Fruit fly (Drosophila melanogaster): Measurements from ENCODE around the gene Gr94a.

The Gr94a gene

DNA sequence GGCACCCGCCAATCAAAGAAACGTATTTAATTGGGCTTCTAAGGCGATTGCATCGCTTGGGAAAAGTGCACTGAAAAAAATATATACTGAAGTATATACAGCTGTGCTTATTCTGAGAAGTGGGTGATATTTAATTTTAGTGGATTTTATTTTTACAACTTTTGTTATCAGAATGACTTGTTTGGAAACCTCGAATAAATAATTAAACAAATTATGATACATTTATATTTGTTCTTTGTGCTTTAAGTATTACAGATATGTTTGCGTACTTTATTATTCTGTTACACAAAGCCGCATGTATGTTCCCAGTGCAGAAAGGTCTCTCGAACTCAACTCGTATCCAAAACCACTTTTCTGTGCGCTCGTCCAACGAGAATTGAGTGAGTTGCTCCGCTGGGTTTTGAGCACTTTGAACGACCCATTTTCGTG, 2.8 kb upstream of the Gr94a start (continued):
- no peak for TF ChIP-seq ash1 (GFP tag; optimal IDR thresholded peaks at IDR 0.05)
- no peak for TF ChIP-seq Sry-β (GFP tag; optimal IDR thresholded peaks at IDR 0.05)
- TF ChIP-seq Optix (GFP tag; IDR thresholded peaks at IDR 0.05) = no peak
- TF ChIP-seq tin (GFP tag; optimal IDR thresholded peaks at IDR 0.05) = peak; percentile 66
- no peak for TF ChIP-seq CG16815 (GFP tag; optimal IDR thresholded peaks at IDR 0.05)
- no peak for TF ChIP-seq pan (optimal IDR thresholded peaks at IDR 0.05)
- peak in 1 of 2 experiments; percentile 53 for TF ChIP-seq pan (GFP tag; optimal IDR thresholded peaks at IDR 0.05 in 1 of 2, IDR thresholded peaks at IDR 0.05 in 1 of 2)
- peak; percentile 76 for TF ChIP-seq Ptx1 (GFP tag; IDR thresholded peaks at IDR 0.05)
- peak; percentile 69 for TF ChIP-seq NfI (GFP tag; optimal IDR thresholded peaks at IDR 0.05)
- TF ChIP-seq CG13296 (GFP tag; optimal IDR thresholded peaks at IDR 0.05) = peak; percentile 81
- TF ChIP-seq vvl (GFP tag; IDR thresholded peaks at IDR 0.05) = peak; percentile 79
- peak; percentile 3 for TF ChIP-seq dmrt11E (tag; optimal IDR thresholded peaks at IDR 0.05)
- TF ChIP-seq gsb-n (tag; optimal IDR thresholded peaks at IDR 0.05) = peak; percentile 42
- TF ChIP-seq trh (GFP tag; optimal IDR thresholded peaks at IDR 0.05) = peak; percentile 59
- TF ChIP-seq Pdp1 (GFP tag; optimal IDR thresholded peaks at IDR 0.05) = peak; percentile 24 to 60
- no peak for TF ChIP-seq Side (GFP tag; optimal IDR thresholded peaks at IDR 0.05)
- peak; percentile 50 for TF ChIP-seq maf-S (GFP tag; optimal IDR thresholded peaks at IDR 0.05)
- peak; percentile 55; the same call in 1 of the 2 replicates for TF ChIP-seq seq (GFP tag; IDR thresholded peaks at IDR 0.05)
- peak; percentile 84 for TF ChIP-seq CG7556 (GFP tag; optimal IDR thresholded peaks at IDR 0.05)
- peak; percentile 42 for TF ChIP-seq pum (GFP tag; optimal IDR thresholded peaks at IDR 0.05)
- TF ChIP-seq onecut (GFP tag; IDR thresholded peaks at IDR 0.05) = peak; percentile 58
- peak; percentile 74 for TF ChIP-seq CG10209 (GFP tag; optimal IDR thresholded peaks at IDR 0.05)
- TF ChIP-seq CG1832 (GFP tag; optimal IDR thresholded peaks at IDR 0.05) = no peak
- TF ChIP-seq CG10565 (GFP tag; optimal IDR thresholded peaks at IDR 0.05) = no peak
- TF ChIP-seq fd102C (GFP tag; optimal IDR thresholded peaks at IDR 0.05) = no peak
- TF ChIP-seq slbo (GFP tag; IDR thresholded peaks at IDR 0.05) = peak; percentile 70
- no peak; the same call in 1 of the 2 replicates for TF ChIP-seq amos (GFP tag; IDR thresholded peaks at IDR 0.05; ENCODE audit: partially characterized antibody)
- no peak for TF ChIP-seq unc-4 (GFP tag; IDR thresholded peaks at IDR 0.05; ENCODE audit: partially characterized antibody)
- TF ChIP-seq CG32772 (GFP tag; IDR thresholded peaks at IDR 0.05) = peak; percentile 58
- TF ChIP-seq klu (GFP tag; IDR thresholded peaks at IDR 0.05) = peak; percentile 35; the same call in 1 of the 2 replicates
- TF ChIP-seq CG3995 (GFP tag; optimal IDR thresholded peaks at IDR 0.05) = no peak
- no peak for TF ChIP-seq CG13624 (GFP tag; optimal IDR thresholded peaks at IDR 0.05)
- no peak for TF ChIP-seq CG5245 (GFP tag; optimal IDR thresholded peaks at IDR 0.05)
- TF ChIP-seq Fer3 (tag; optimal IDR thresholded peaks at IDR 0.05) = peak; percentile 69
- peak; percentile 41 for TF ChIP-seq CG10654 (GFP tag; optimal IDR thresholded peaks at IDR 0.05)
- no peak for TF ChIP-seq ro (GFP tag; IDR thresholded peaks at IDR 0.05)
- TF ChIP-seq Trl (optimal IDR thresholded peaks at IDR 0.05) = no peak
- TF ChIP-seq Trl (GFP tag; optimal IDR thresholded peaks at IDR 0.05) = peak; percentile 57
- peak; percentile 55; the same call in 1 of the 3 replicates for TF ChIP-seq CG11093 (GFP tag; IDR thresholded peaks at IDR 0.05)
- TF ChIP-seq wdn (GFP tag; IDR thresholded peaks at IDR 0.05) = 0 out of 2 replicates have a peak, but pooled peaks have one; percentile 36
- peak; percentile 75 for TF ChIP-seq CG9437 (GFP tag; optimal IDR thresholded peaks at IDR 0.05)
- peak; percentile 78 for TF ChIP-seq CG17829 (tag; optimal IDR thresholded peaks at IDR 0.05)
- TF ChIP-seq jing (GFP tag; optimal IDR thresholded peaks at IDR 0.05) = peak; percentile 20
- TF ChIP-seq Asciz (GFP tag; optimal IDR thresholded peaks at IDR 0.05) = peak; percentile 84
- no peak for TF ChIP-seq pita (GFP tag; optimal IDR thresholded peaks at IDR 0.05)
- TF ChIP-seq Taf1 (GFP tag; IDR thresholded peaks at IDR 0.05) = no peak
- peak; percentile 63 for TF ChIP-seq CG7372 (GFP tag; IDR thresholded peaks at IDR 0.05)
- TF ChIP-seq CG3838 (GFP tag; optimal IDR thresholded peaks at IDR 0.05) = no peak
- peak; percentile 42 for TF ChIP-seq sd (tag; optimal IDR thresholded peaks at IDR 0.05)
- no peak for TF ChIP-seq hb (GFP tag; IDR thresholded peaks at IDR 0.05; ENCODE audit: partially characterized antibody)
- peak; percentile 55 for TF ChIP-seq ewg (GFP tag; optimal IDR thresholded peaks at IDR 0.05)

Measured in whole organism, embryonic.